Fruit fly (Drosophila melanogaster) whole organism, prepupa: ENCODE data around the gene Tnpo.

Experiments used
- Blimp-1 ChIP-seq: fragments of 200-800 bp; sonication (Bioruptor generic); optimal IDR thresholded peaks from 3 replicates; lab custom pipeline; 2017; ENCODE audit warnings: missing biosample characterization, missing genetic modification characterization, mild to moderate bottlenecking, moderate library complexity, missing genetic modification reagents
- CG10631 ChIP-seq: fragments of 200-800 bp; sonication (Bioruptor generic); optimal IDR thresholded peaks from 2 replicates; lab custom pipeline; 2016; ENCODE audit warnings: missing biosample characterization, missing genetic modification characterization
- CG10669 ChIP-seq: fragments of 200-800 bp; sonication (Bioruptor generic); optimal IDR thresholded peaks from 3 replicates; lab custom pipeline; 2018; ENCODE audit warnings: missing biosample characterization, mild to moderate bottlenecking, missing genetic modification characterization, moderate library complexity
- CG11294 ChIP-seq: fragments of 200-800 bp; sonication (Bioruptor generic); IDR thresholded peaks from 2 replicates; pipeline ENCODE4 v1.3.6; 2022; ENCODE audit warnings: missing biosample characterization, missing genetic modification characterization
- CG11902 ChIP-seq: fragments of 200-800 bp; sonication (Bioruptor generic); optimal IDR thresholded peaks from 3 replicates; lab custom pipeline; 2016; ENCODE audit warnings: missing biosample characterization, missing genetic modification characterization
- CG1621 ChIP-seq: fragments of 200-800 bp; sonication (Bioruptor generic); optimal IDR thresholded peaks from 3 replicates; lab custom pipeline; 2018; ENCODE audit warnings: missing biosample characterization, mild to moderate bottlenecking, missing genetic modification characterization
- CG3032 ChIP-seq: fragments of 200-800 bp; optimal IDR thresholded peaks from 2 replicates; lab custom pipeline; 2019; ENCODE audit warnings: missing biosample characterization, mild to moderate bottlenecking, missing genetic modification characterization, moderate library complexity
- CG31627 ChIP-seq: fragments of 200-800 bp; sonication (Bioruptor generic); optimal IDR thresholded peaks from 3 replicates; lab custom pipeline; 2016; ENCODE audit warnings: missing biosample characterization, missing genetic modification characterization
- CG32006 ChIP-seq: fragments of 200-800 bp; sonication (Bioruptor generic); optimal IDR thresholded peaks from 3 replicates; lab custom pipeline; 2017; ENCODE audit warnings: missing biosample characterization, mild to moderate bottlenecking, missing genetic modification characterization
- CG3919 ChIP-seq: fragments of 200-800 bp; sonication (Bioruptor generic); optimal IDR thresholded peaks from 3 replicates; lab custom pipeline; 2016; ENCODE audit warnings: missing biosample characterization, missing genetic modification characterization
- CG4318 ChIP-seq: fragments of 200-800 bp; sonication (Bioruptor generic); optimal IDR thresholded peaks from 3 replicates; lab custom pipeline; 2017; ENCODE audit warnings: missing biosample characterization, mild to moderate bottlenecking, missing genetic modification characterization
- CG6163 ChIP-seq: fragments of 200-800 bp; sonication (Bioruptor generic); IDR thresholded peaks from 3 replicates; pipeline ENCODE4 v1.3.6; 2022; ENCODE audit warnings: missing biosample characterization, missing genetic modification characterization
- CG6276 ChIP-seq: fragments of 200-800 bp; sonication (Bioruptor generic); optimal IDR thresholded peaks from 2 replicates; lab custom pipeline; 2017; ENCODE audit warnings: missing biosample characterization, mild to moderate bottlenecking, missing genetic modification characterization
- CG6808 ChIP-seq: fragments of 200-800 bp; sonication (Bioruptor generic); optimal IDR thresholded peaks from 3 replicates; lab custom pipeline; 2017; ENCODE audit warnings: missing biosample characterization, missing genetic modification characterization, mild to moderate bottlenecking, moderate library complexity, missing genetic modification reagents
- CG6854 ChIP-seq: fragments of 200-800 bp; sonication (Bioruptor generic); optimal IDR thresholded peaks from 2 replicates; lab custom pipeline; 2017; ENCODE audit warnings: missing biosample characterization, mild to moderate bottlenecking, missing genetic modification characterization
- CG8319 ChIP-seq: fragments of 200-800 bp; sonication (Bioruptor generic); optimal IDR thresholded peaks from 3 replicates; lab custom pipeline; 2016; ENCODE audit warnings: missing biosample characterization, missing genetic modification characterization
- CG8632 ChIP-seq: fragments of 200-800 bp; sonication (Bioruptor generic); optimal IDR thresholded peaks from 3 replicates; lab custom pipeline; 2016; ENCODE audit warnings: missing biosample characterization, missing genetic modification characterization
- CG9139 ChIP-seq: fragments of 200-800 bp; sonication (Bioruptor generic); optimal IDR thresholded peaks from 3 replicates; lab custom pipeline; 2017; ENCODE audit warnings: missing biosample characterization, mild to moderate bottlenecking, missing genetic modification characterization
- Eip75B ChIP-seq: fragments of 200-800 bp; sonication (Bioruptor generic); optimal IDR thresholded peaks from 3 replicates; lab custom pipeline; 2016; ENCODE audit warnings: missing biosample characterization, missing genetic modification characterization
- Eip78C ChIP-seq: fragments of 200-800 bp; sonication (Bioruptor generic); peaks from one replicate; lab custom pipeline; 2016; ENCODE audit warnings: missing biosample characterization, missing genetic modification characterization
- Eip93F ChIP-seq: fragments of 200-800 bp; sonication (Bioruptor generic); optimal IDR thresholded peaks from 2 replicates; lab custom pipeline; 2016; ENCODE audit warnings: missing biosample characterization, mild to moderate bottlenecking, missing genetic modification characterization
- Ets21C ChIP-seq: fragments of 200-800 bp; sonication (Bioruptor generic); optimal IDR thresholded peaks from 3 replicates; lab custom pipeline; 2016; ENCODE audit warnings: missing biosample characterization, missing genetic modification characterization
- Ets96B ChIP-seq: fragments of 200-800 bp; optimal IDR thresholded peaks from 2 replicates; lab custom pipeline; 2019; ENCODE audit warnings: missing biosample characterization, mild to moderate bottlenecking, missing genetic modification characterization, moderate library complexity
- Gug ChIP-seq: fragments of 200-800 bp; sonication (Bioruptor generic); IDR thresholded peaks from 2 replicates; pipeline ENCODE4 v1.3.6; 2022; ENCODE audit warnings: missing biosample characterization, missing genetic modification characterization
- Hr38 ChIP-seq: sonication (Bioruptor generic); optimal IDR thresholded peaks from 2 replicates; lab custom pipeline; 2016; ENCODE audit warnings: missing biosample characterization, missing genetic modification characterization
- Lpt ChIP-seq: fragments of 200-800 bp; sonication (Bioruptor generic); optimal IDR thresholded peaks from 3 replicates; lab custom pipeline; 2016; ENCODE audit warnings: missing biosample characterization, missing genetic modification characterization
- Met ChIP-seq: fragments of 200-800 bp; sonication (Bioruptor generic); optimal IDR thresholded peaks from 3 replicates; lab custom pipeline; 2016; ENCODE audit warnings: missing biosample characterization, missing genetic modification characterization
- Sox102F ChIP-seq: fragments of 200-800 bp; sonication (Bioruptor generic); optimal IDR thresholded peaks from 2 replicates; lab custom pipeline; 2016; ENCODE audit warnings: missing biosample characterization, mild to moderate bottlenecking, missing genetic modification characterization
- Sox14 ChIP-seq: fragments of 200-800 bp; sonication (Bioruptor generic); optimal IDR thresholded peaks from 3 replicates; lab custom pipeline; 2016; ENCODE audit warnings: missing biosample characterization, missing genetic modification characterization
- Sox15 ChIP-seq: fragments of 200-800 bp; sonication (Bioruptor generic); optimal IDR thresholded peaks from 3 replicates; lab custom pipeline; 2016; ENCODE audit warnings: missing biosample characterization, missing genetic modification characterization
- acj6 ChIP-seq: fragments of 200-800 bp; sonication (Bioruptor generic); optimal IDR thresholded peaks from 3 replicates; lab custom pipeline; 2016; ENCODE audit warnings: missing biosample characterization, missing genetic modification characterization
- cyc ChIP-seq: fragments of 200-800 bp; sonication (Bioruptor generic); optimal IDR thresholded peaks from 3 replicates; lab custom pipeline; 2016; ENCODE audit warnings: missing biosample characterization, missing genetic modification characterization
- dac ChIP-seq: fragments of 200-800 bp; sonication (Bioruptor generic); optimal IDR thresholded peaks from 2 replicates; lab custom pipeline; 2017; ENCODE audit warnings: missing biosample characterization, mild to moderate bottlenecking, missing genetic modification characterization
- eg ChIP-seq: fragments of 200-800 bp; sonication (Bioruptor generic); IDR thresholded peaks from 3 replicates; pipeline ENCODE4 v1.3.6; 2022; ENCODE audit warnings: missing biosample characterization, missing genetic modification characterization
- esn ChIP-seq: fragments of 200-800 bp; sonication (Bioruptor generic); optimal IDR thresholded peaks from 2 replicates; lab custom pipeline; 2016; ENCODE audit warnings: missing biosample characterization, mild to moderate bottlenecking, missing genetic modification characterization, moderate library complexity
- fd59A ChIP-seq: fragments of 200-800 bp; sonication (Bioruptor generic); optimal IDR thresholded peaks from 2 replicates; lab custom pipeline; 2017; ENCODE audit warnings: missing biosample characterization, mild to moderate bottlenecking, missing genetic modification characterization, missing genetic modification reagents
- fd85E ChIP-seq: fragments of 200-800 bp; sonication (Bioruptor generic); optimal IDR thresholded peaks from 3 replicates; lab custom pipeline; 2016; ENCODE audit warnings: missing biosample characterization, missing genetic modification characterization
- fkh ChIP-seq: fragments of 200-800 bp; sonication (Bioruptor generic); optimal IDR thresholded peaks from 3 replicates; lab custom pipeline; 2017; ENCODE audit warnings: missing biosample characterization, mild to moderate bottlenecking, missing genetic modification characterization, moderate library complexity
- lz ChIP-seq: fragments of 200-800 bp; sonication (Bioruptor generic); optimal IDR thresholded peaks from 3 replicates; lab custom pipeline; 2016; ENCODE audit warnings: missing biosample characterization, missing genetic modification characterization
- net ChIP-seq: fragments of 200-800 bp; sonication (Bioruptor generic); optimal IDR thresholded peaks from 3 replicates; lab custom pipeline; 2016; ENCODE audit warnings: missing biosample characterization, missing genetic modification characterization
- pdm3 ChIP-seq: fragments of 200-800 bp; sonication (Bioruptor generic); optimal IDR thresholded peaks from 3 replicates; lab custom pipeline; 2016; ENCODE audit warnings: missing biosample characterization, missing genetic modification characterization
- salr ChIP-seq, 2 experiments: fragments of 200-800 bp; sonication (Bioruptor generic); optimal IDR thresholded peaks; 3 replicates each; lab custom pipeline; 2016 to 2018; ENCODE audit warnings: missing biosample characterization in 2 of 2, missing genetic modification characterization in 2 of 2, mild to moderate bottlenecking in 1 of 2
- spab ChIP-seq: fragments of 200-800 bp; sonication (Bioruptor generic); optimal IDR thresholded peaks from 2 replicates; lab custom pipeline; 2017; ENCODE audit warnings: missing biosample characterization, mild to moderate bottlenecking, missing genetic modification characterization, missing genetic modification reagents
- ss ChIP-seq, 2 experiments: fragments of 200-800 bp; sonication (Bioruptor generic); optimal IDR thresholded peaks; 2 replicates in 1 of 2; 3 replicates in 1 of 2; lab custom pipeline; 2017 to 2018; ENCODE audit warnings: mild to moderate bottlenecking in 2 of 2, missing biosample characterization in 2 of 2, missing genetic modification characterization in 2 of 2, moderate library complexity in 1 of 2
- svp ChIP-seq: fragments of 200-800 bp; sonication (Bioruptor generic); peaks from one replicate; lab custom pipeline; 2016; ENCODE audit warnings: missing biosample characterization, missing genetic modification characterization
- topi ChIP-seq: fragments of 200-800 bp; sonication (Bioruptor generic); optimal IDR thresholded peaks from 3 replicates; lab custom pipeline; 2016; ENCODE audit warnings: missing biosample characterization, missing genetic modification characterization
- vri ChIP-seq: fragments of 200-800 bp; sonication (Bioruptor generic); optimal IDR thresholded peaks from 3 replicates; lab custom pipeline; 2016; ENCODE audit warnings: missing biosample characterization, mild to moderate bottlenecking, missing genetic modification characterization

The Tnpo gene

dm6 chr3L:6215976-6216786 is 22.9 kb downstream of the Tnpo start:
- peak; percentile 97 for TF ChIP-seq fkh (GFP tag; lab: Kevin White, UChicago)
- no peak for TF ChIP-seq CG8319 (GFP tag; lab: Kevin White, UChicago)

DNA sequence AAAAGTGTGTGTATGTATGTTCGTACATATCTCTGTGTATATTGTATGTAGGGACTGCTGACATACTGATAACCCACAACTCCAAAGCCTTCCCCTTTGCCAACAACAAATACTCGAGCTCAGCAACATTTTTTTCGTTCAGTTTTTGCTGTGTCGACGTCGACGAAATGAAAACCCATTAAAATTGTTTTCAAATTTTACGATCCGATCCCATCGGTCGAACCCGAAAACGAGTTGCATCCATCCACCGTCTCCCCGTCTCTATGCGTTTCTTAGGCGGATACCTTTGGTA is 23.5 kb downstream of the Tnpo start:
- TF ChIP-seq CG31627 (no peak), Gug (GFP tag; lab: Robert Waterston, UW) (no peak), svp (GFP tag; lab: Kevin White, UChicago) (peak; percentile 70)

DNA sequence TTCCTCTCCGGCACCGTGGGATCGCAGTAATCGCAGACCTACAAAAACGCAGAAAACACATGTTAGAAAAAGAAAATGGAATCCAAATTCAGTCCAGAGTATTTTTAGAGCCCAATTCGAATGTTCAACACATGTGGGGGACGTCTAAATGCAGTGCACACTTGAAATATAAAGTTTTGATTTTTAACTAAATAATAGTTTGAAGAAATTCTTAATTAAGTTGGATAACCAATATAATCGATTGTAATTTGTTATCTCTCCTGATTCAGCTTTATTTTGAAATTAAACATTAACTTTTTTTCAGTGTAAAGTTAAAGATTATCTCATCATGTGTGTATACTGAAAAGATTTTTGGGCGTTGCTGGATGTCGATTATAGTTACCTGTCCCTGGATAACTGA is 23.9 kb downstream of the Tnpo start:
- TF ChIP-seq Blimp-1 (no peak), Ets21C (no peak), fd85E (GFP tag; lab: Kevin White, UChicago) (no peak), spab (no peak), Met (GFP tag; lab: Kevin White, UChicago) (peak; percentile 67), Ets96B (tag; lab: Kevin White, UChicago) (no peak), eg (GFP tag; lab: Robert Waterston, UW) (peak; percentile 52; the same call in 2 of the 3 replicates), Lpt (no peak), Gug (GFP tag; lab: Robert Waterston, UW) (peak; percentile 26; the same call in 1 of the 2 replicates), dac (no peak), CG3919 (GFP tag; lab: Kevin White, UChicago) (no peak), CG6808 (GFP tag; lab: Kevin White, UChicago) (no peak), CG6276 (no peak), CG3032 (tag; lab: Kevin White, UChicago) (no peak), fkh (GFP tag; lab: Kevin White, UChicago) (no peak), vri (GFP tag; lab: Kevin White, UChicago) (peak; percentile 29), CG11294 (no peak), CG4318 (no peak), fd59A (GFP tag; lab: Kevin White, UChicago) (no peak), Eip78C (GFP tag; lab: Kevin White, UChicago) (no peak), Hr38 (GFP tag; lab: Kevin White, UChicago) (no peak), CG9139 (GFP tag; lab: Kevin White, UChicago) (no peak), Sox102F (GFP tag; lab: Kevin White, UChicago) (peak; percentile 53), pdm3 (GFP tag; lab: Kevin White, UChicago) (no peak), salr (GFP tag; optimal IDR thresholded peaks at IDR 0.05; lab: Kevin White, UChicago) (no peak), CG1621 (tag; lab: Kevin White, UChicago) (no peak), Sox14 (GFP tag; lab: Kevin White, UChicago) (no peak), CG10631 (GFP tag; lab: Kevin White, UChicago) (peak; percentile 55), CG32006 (GFP tag; lab: Kevin White, UChicago) (peak; percentile 50), acj6 (GFP tag; lab: Kevin White, UChicago) (peak; percentile 42), CG6854 (no peak), CG11902 (GFP tag; lab: Kevin White, UChicago) (no peak), ss (GFP tag; optimal IDR thresholded peaks at IDR 0.05; lab: Kevin White, UChicago) (no peak), CG10669 (no peak), topi (GFP tag; lab: Kevin White, UChicago) (no peak), CG8632 (GFP tag; lab: Kevin White, UChicago) (peak; percentile 30), Eip93F (GFP tag; lab: Kevin White, UChicago) (no peak), Sox15 (GFP tag; lab: Kevin White, UChicago) (no peak), CG6163 (GFP tag; lab: Robert Waterston, UW) (0 out of 3 replicates have a peak, but pooled peaks have one; percentile 35), Eip75B (GFP tag; lab: Kevin White, UChicago) (no peak), net (GFP tag; lab: Kevin White, UChicago) (no peak), cyc (GFP tag; lab: Kevin White, UChicago) (no peak), lz (GFP tag; lab: Kevin White, UChicago) (no peak), esn (GFP tag; lab: Kevin White, UChicago) (peak; percentile 69), CG31627 (peak; percentile 35)
